Worm (Caenorhabditis elegans): ENCODE measurements around the gene pfd-1.
A peak's percentile ranks its signal among the peaks of the same experiment; 100 is the strongest.

DNA sequence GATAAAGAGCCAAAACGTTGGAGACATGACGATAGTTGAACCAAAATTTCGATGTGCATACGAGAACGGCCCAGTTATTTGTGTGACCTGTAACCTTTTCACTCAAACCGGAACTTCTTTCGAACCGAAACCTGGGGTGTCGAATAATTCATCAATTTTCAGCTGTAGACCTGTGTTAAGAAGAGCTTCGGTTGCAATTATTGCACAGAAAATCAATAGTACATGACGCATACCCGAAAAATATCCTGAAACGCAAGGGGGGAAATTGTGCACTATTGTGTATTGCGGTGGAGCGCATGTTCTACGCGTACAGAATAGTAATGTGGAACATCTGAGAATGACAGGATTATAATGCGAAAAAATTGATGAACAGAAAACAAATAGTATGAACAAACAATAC is 40.1 kb upstream of the pfd-1 start, which contains the start of gene pigk-1:
- TF ChIP-seq lin-39 (tag; optimal IDR thresholded peaks at IDR 0.05): no peak
- TF ChIP-seq aly-2 (tag; optimal IDR thresholded peaks at IDR 0.05): no peak
- TF ChIP-seq nhr-102 (tag; optimal IDR thresholded peaks at IDR 0.05): no peak
- peak; percentile 54; the same call in 1 of the 2 replicates for TF ChIP-seq pha-4 (GFP tag; IDR thresholded peaks at IDR 0.05)
- no peak for TF ChIP-seq pha-4 (tag; optimal IDR thresholded peaks at IDR 0.05)
- TF ChIP-seq lsy-2 (tag; optimal IDR thresholded peaks at IDR 0.05): no peak
- no peak for TF ChIP-seq T26A8.4 (GFP tag; IDR thresholded peaks at IDR 0.05)
- no peak for TF ChIP-seq fos-1 (tag; optimal IDR thresholded peaks at IDR 0.05)
- TF ChIP-seq nhr-77 (tag; optimal IDR thresholded peaks at IDR 0.05): no peak
- TF ChIP-seq mdl-1 (tag; optimal IDR thresholded peaks at IDR 0.05): no peak
- peak; percentile 65 for TF ChIP-seq ama-1 (optimal IDR thresholded peaks at IDR 0.05)

Data from whole organism, L4 larva.